Worm (Caenorhabditis elegans): ENCODE measurements around the gene F16G10.11.

F16G10.11 gene

DNA sequence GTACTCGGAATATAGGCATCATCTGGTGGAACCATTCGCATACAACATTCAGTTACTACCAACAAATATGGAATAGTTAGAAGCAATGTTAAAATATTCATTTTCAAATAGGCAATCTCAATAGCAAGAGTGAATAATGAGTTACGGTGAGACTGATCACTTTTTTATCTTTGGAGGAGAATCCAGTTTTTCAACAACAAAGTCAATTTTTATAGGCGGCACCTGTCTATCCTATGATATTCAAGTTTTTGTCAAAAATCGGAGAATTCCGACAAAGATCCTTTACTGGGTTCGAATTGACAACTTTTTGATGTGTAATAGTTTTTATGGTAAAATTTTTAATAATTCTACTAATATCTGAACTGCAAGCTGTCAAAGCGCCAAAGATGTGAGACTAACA, at the start of gene F16G10.11:
F16G10.11 (minus strand) TSS at position 101 of the 400 bp plus-strand sequence.
- no peak for TF ChIP-seq ref-1 (GFP tag; conservative IDR thresholded peaks at IDR 0.05)
- TF ChIP-seq flt-1 (GFP tag; IDR thresholded peaks at IDR 0.05): no peak
- TF ChIP-seq T22C8.4 (GFP tag; IDR thresholded peaks at IDR 0.05): no peak
- TF ChIP-seq klf-2 (GFP tag; conservative IDR thresholded peaks at IDR 0.05): no peak
- TF ChIP-seq ztf-23 (GFP tag; IDR thresholded peaks at IDR 0.05): no peak
- no peak for TF ChIP-seq med-1 (GFP tag; optimal IDR thresholded peaks at IDR 0.05; ENCODE audit: insufficient read depth)
- TF ChIP-seq cog-1 (tag; optimal IDR thresholded peaks at IDR 0.05): no peak
- TF ChIP-seq ztf-29 (GFP tag; IDR thresholded peaks at IDR 0.05): no peak
- TF ChIP-seq tab-1 (GFP tag; IDR thresholded peaks at IDR 0.05): no peak

DNA sequence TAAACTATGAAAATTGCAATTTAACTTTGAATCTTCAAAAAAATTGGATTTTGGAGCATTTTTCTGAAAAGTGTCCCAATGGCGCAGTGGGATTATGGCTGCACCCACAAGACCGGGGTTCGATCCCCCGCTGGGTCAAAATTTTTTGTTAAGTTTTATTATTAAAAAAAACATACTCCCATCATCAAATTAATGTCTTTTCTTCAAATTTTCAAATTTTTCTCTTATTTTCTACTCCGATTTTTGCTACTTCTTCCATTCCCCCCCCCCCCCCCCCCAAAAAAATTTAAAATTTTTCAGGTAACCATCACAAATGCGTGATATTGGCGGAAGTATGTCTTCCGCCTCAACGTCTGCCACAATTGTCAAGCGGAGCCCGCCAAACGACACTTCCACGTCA, 49.3 kb upstream of the F16G10.11 start, which contains the start of gene vab-19:
vab-19 (plus strand) TSS at position 301 of the 400 bp plus-strand sequence.
- TF ChIP-seq ztf-23 (GFP tag; IDR thresholded peaks at IDR 0.05): no peak

DNA sequence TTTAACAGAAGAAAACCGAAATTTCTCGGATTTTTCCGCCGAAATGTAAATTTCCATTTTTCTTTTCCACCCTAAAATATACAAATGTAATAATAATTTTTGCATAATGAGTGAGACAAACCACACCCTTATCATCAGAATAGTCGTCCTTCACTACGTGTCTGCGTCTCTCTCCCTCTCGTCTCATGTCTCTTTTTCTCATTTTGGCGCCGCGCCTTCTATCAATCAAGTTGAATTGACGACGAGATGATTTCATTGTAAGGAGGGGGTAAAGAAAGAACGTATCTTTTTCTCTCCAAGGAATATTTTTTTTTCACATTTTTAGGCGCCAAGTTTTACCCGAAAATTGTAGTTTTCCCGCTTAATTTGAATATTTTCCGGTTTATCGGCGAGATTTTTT, 48.5 kb upstream of the F16G10.11 start:
- TF ChIP-seq cog-1 (tag; optimal IDR thresholded peaks at IDR 0.05) (no peak), ztf-29 (GFP tag; IDR thresholded peaks at IDR 0.05) (no peak), ztf-23 (GFP tag; IDR thresholded peaks at IDR 0.05) (no peak), flt-1 (GFP tag; IDR thresholded peaks at IDR 0.05) (no peak), tab-1 (GFP tag; IDR thresholded peaks at IDR 0.05) (no peak), ref-1 (GFP tag; conservative IDR thresholded peaks at IDR 0.05) (no peak), T22C8.4 (GFP tag; IDR thresholded peaks at IDR 0.05) (no peak), klf-2 (GFP tag; conservative IDR thresholded peaks at IDR 0.05) (no peak), med-1 (GFP tag; optimal IDR thresholded peaks at IDR 0.05; ENCODE audit: insufficient read depth) (no peak)

DNA sequence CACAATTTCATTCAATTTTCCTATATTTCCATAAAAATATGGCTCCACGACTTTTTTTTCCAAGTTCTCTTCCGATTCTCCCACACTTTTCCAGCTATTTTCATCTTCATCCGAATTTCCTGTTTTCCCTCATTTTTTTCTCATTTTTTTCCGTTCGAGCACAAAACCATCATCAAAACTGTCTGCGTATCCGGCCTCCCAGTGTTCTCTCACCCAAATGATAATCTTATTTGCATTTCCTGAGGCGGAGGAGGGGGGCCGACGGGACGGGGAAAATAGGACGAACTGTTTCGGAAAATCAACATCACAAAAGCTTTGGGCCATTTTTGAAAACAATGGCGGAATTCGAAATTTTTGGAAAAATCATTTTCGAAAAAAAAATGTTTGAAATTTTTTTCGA, 46.6 kb upstream of the F16G10.11 start:
- TF ChIP-seq ztf-29 (GFP tag; IDR thresholded peaks at IDR 0.05) (no peak), tab-1 (GFP tag; IDR thresholded peaks at IDR 0.05) (no peak), T22C8.4 (GFP tag; IDR thresholded peaks at IDR 0.05) (no peak), flt-1 (GFP tag; IDR thresholded peaks at IDR 0.05) (no peak), ref-1 (GFP tag; conservative IDR thresholded peaks at IDR 0.05) (no peak), med-1 (GFP tag; optimal IDR thresholded peaks at IDR 0.05; ENCODE audit: insufficient read depth) (no peak), klf-2 (GFP tag; conservative IDR thresholded peaks at IDR 0.05) (no peak), cog-1 (tag; optimal IDR thresholded peaks at IDR 0.05) (no peak), ztf-23 (GFP tag; IDR thresholded peaks at IDR 0.05) (no peak)

DNA sequence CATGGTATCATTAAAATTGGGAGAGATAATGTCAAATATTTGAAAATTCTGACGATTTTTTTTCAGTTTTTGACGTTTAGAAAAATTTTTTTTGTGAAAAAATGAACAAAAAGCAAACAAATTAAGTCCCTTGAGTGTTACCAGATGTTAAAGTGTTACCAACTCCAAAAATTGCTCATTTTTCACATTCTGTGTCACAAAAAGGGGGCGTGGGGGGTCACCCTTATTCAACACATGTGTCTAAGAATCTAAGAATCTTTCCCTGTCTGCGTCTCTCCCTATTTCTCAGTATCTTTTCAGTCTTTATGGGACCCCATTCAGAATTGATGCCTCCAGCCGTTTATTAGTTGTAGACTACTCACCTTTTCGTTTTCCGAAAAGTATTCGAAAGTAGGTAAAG, 45.2 kb upstream of the F16G10.11 start:
- TF ChIP-seq tab-1 (GFP tag; IDR thresholded peaks at IDR 0.05) (no peak), cog-1 (tag; optimal IDR thresholded peaks at IDR 0.05) (no peak), med-1 (GFP tag; optimal IDR thresholded peaks at IDR 0.05; ENCODE audit: insufficient read depth) (no peak), ref-1 (GFP tag; conservative IDR thresholded peaks at IDR 0.05) (no peak), ztf-29 (GFP tag; IDR thresholded peaks at IDR 0.05) (no peak), T22C8.4 (GFP tag; IDR thresholded peaks at IDR 0.05) (no peak), flt-1 (GFP tag; IDR thresholded peaks at IDR 0.05) (no peak), klf-2 (GFP tag; conservative IDR thresholded peaks at IDR 0.05) (no peak), ztf-23 (GFP tag; IDR thresholded peaks at IDR 0.05) (no peak)

DNA sequence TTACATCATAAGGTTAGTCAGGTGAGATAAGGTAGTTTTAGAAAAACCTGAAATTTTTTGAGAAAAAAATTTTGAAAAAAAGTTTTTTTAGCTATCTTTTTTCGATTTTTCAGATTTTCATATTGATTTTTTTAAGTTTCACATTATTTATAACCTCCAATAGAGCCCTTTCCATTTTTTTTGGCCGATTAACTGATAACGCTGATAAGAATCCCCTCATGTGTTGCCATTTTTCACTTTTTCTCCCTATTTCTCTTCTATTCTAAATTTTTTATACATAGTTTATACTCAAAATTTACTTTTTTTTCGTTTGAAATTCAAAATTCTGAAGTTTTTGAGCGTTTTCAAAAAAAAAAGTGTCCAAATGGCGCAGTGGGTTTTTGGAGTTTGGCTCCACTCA, 44.5 kb upstream of the F16G10.11 start:
- TF ChIP-seq klf-2 (GFP tag; conservative IDR thresholded peaks at IDR 0.05) (no peak), med-1 (GFP tag; optimal IDR thresholded peaks at IDR 0.05; ENCODE audit: insufficient read depth) (no peak), ztf-23 (GFP tag; IDR thresholded peaks at IDR 0.05) (no peak)

DNA sequence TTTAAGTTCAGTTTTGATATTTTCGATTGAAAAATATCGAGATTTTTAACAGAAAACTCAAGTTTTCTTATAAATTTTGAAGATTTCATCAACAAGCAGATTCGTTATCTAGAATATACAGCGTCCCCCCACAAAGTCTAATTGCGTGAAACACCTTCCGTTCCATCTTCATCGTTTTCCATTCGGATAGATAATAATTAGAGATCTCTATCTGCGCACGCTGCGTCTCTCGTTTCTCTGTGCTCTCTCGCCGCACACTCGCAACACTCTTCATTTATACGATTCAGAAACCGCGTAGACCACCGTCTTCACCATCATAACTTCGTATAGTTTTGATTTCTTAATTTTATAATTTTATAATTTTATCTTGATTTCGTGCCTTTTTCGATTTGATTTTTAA, 43.0 kb upstream of the F16G10.11 start:
- no peak for TF ChIP-seq med-1 (GFP tag; optimal IDR thresholded peaks at IDR 0.05; ENCODE audit: insufficient read depth)
- TF ChIP-seq tab-1 (GFP tag; IDR thresholded peaks at IDR 0.05): no peak
- TF ChIP-seq cog-1 (tag; optimal IDR thresholded peaks at IDR 0.05): no peak
- no peak for TF ChIP-seq ztf-23 (GFP tag; IDR thresholded peaks at IDR 0.05)
- TF ChIP-seq ref-1 (GFP tag; conservative IDR thresholded peaks at IDR 0.05): no peak
- no peak for TF ChIP-seq T22C8.4 (GFP tag; IDR thresholded peaks at IDR 0.05)
- TF ChIP-seq ztf-29 (GFP tag; IDR thresholded peaks at IDR 0.05): no peak
- no peak for TF ChIP-seq klf-2 (GFP tag; conservative IDR thresholded peaks at IDR 0.05)
- TF ChIP-seq flt-1 (GFP tag; IDR thresholded peaks at IDR 0.05): no peak

DNA sequence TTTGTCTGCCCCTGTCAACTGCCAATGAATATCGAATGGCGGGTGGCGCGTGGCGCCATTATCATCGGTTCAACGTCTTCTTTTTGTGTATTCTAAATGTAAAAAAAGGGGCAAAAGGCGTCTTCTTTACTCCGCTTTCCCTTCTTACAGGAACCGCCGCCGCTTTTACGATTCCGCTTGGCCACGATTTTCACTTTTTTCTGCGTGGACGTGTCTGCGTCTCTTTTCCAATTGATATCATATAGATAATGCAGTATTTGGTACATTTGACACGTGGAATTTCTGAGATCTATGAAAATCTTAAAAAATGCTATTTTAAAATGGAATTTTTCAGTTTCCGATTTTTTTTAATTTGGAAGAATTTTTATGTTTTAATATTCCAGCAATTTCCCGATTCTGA, 41.8 kb upstream of the F16G10.11 start:
- TF ChIP-seq tab-1 (GFP tag; IDR thresholded peaks at IDR 0.05) (no peak), T22C8.4 (GFP tag; IDR thresholded peaks at IDR 0.05) (no peak), ref-1 (GFP tag; conservative IDR thresholded peaks at IDR 0.05) (no peak), ztf-29 (GFP tag; IDR thresholded peaks at IDR 0.05) (no peak), med-1 (GFP tag; optimal IDR thresholded peaks at IDR 0.05; ENCODE audit: insufficient read depth) (no peak), cog-1 (tag; optimal IDR thresholded peaks at IDR 0.05) (no peak), klf-2 (GFP tag; conservative IDR thresholded peaks at IDR 0.05) (no peak), flt-1 (GFP tag; IDR thresholded peaks at IDR 0.05) (no peak), ztf-23 (GFP tag; IDR thresholded peaks at IDR 0.05) (no peak)

DNA sequence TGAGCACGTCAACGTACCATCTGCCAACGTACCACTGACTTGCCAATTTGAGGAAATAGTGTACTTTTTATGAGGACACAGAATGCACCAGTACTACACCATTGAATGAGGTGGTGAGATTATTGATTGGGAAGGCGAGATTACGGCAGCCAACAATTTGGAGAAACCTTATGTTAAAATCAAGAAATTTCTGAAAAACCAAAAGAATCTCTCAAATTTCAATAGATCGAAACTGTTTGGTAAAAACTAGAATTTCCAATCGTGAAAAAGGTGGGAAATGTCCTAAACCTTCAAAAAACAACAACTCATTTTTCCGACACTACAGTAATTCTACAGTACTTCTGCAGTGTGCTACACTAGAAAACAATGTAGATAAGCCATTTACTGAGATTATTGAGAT, 38.3 kb upstream of the F16G10.11 start, which contains the start of gene ceh-86:
ceh-86 (minus strand) TSS at position 101 of the 400 bp plus-strand sequence.
- TF ChIP-seq ref-1 (GFP tag; conservative IDR thresholded peaks at IDR 0.05) (no peak), flt-1 (GFP tag; IDR thresholded peaks at IDR 0.05) (no peak), ztf-23 (GFP tag; IDR thresholded peaks at IDR 0.05) (no peak), cog-1 (tag; optimal IDR thresholded peaks at IDR 0.05) (no peak), tab-1 (GFP tag; IDR thresholded peaks at IDR 0.05) (no peak), med-1 (GFP tag; optimal IDR thresholded peaks at IDR 0.05; ENCODE audit: insufficient read depth) (no peak), ztf-29 (GFP tag; IDR thresholded peaks at IDR 0.05) (no peak), klf-2 (GFP tag; conservative IDR thresholded peaks at IDR 0.05) (no peak), T22C8.4 (GFP tag; IDR thresholded peaks at IDR 0.05) (no peak)

DNA sequence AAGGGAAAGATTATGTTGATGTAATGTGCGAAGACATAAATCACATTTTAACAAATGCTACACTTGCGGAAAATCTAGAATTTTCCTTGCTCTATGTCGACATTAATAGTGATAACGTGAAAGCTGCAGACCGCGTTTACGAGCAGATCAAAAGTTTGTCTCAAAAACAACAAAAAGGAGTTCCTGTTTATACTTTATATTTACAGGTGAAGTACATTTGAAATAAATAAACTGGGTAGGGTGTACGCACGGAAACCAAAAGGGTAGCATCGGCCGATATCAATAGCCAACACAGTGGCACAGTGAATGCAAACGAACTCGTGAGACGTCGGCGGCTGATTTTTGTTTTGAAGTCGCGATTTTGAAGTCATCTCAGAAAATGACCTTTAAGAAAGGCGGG, 28.7 kb upstream of the F16G10.11 start:
- no peak for TF ChIP-seq ref-1 (GFP tag; conservative IDR thresholded peaks at IDR 0.05)
- TF ChIP-seq ztf-29 (GFP tag; IDR thresholded peaks at IDR 0.05): no peak
- no peak for TF ChIP-seq T22C8.4 (GFP tag; IDR thresholded peaks at IDR 0.05)
- TF ChIP-seq klf-2 (GFP tag; conservative IDR thresholded peaks at IDR 0.05): no peak
- no peak for TF ChIP-seq cog-1 (tag; optimal IDR thresholded peaks at IDR 0.05)
- TF ChIP-seq med-1 (GFP tag; optimal IDR thresholded peaks at IDR 0.05; ENCODE audit: insufficient read depth): no peak
- TF ChIP-seq flt-1 (GFP tag; IDR thresholded peaks at IDR 0.05): no peak
- TF ChIP-seq tab-1 (GFP tag; IDR thresholded peaks at IDR 0.05): no peak
- TF ChIP-seq ztf-23 (GFP tag; IDR thresholded peaks at IDR 0.05): no peak

Data from whole organism, midembryonic.